Fruit fly (Drosophila melanogaster) whole organism, embryonic: ENCODE data around the gene CG6891.

Experiments used
- CG10543 ChIP-seq: fragments of 200-800 bp; sonication (Bioruptor generic); optimal IDR thresholded peaks from 3 replicates; lab custom pipeline; 2017; ENCODE audit warnings: missing biosample characterization, mild to moderate bottlenecking, missing genetic modification characterization, moderate library complexity
- CG9215 ChIP-seq: fragments of 200-800 bp; sonication (Bioruptor generic); IDR thresholded peaks from 2 replicates; pipeline ENCODE4 v1.3.6; 2022; ENCODE audit warnings: missing biosample characterization, missing genetic modification characterization
- Ets65A ChIP-seq: fragments of 200-800 bp; sonication (Bioruptor generic); peaks from one replicate; lab custom pipeline; 2016; ENCODE audit warnings: missing biosample characterization, missing genetic modification characterization
- Fer3 ChIP-seq: fragments of 200-800 bp; sonication (Bioruptor generic); optimal IDR thresholded peaks from 2 replicates; lab custom pipeline; 2018; ENCODE audit warnings: missing biosample characterization, mild to moderate bottlenecking, missing genetic modification characterization, moderate library complexity
- HmgD ChIP-seq: fragments of 200-800 bp; sonication (Bioruptor generic); optimal IDR thresholded peaks from 3 replicates; lab custom pipeline; 2016; ENCODE audit warnings: missing biosample characterization, missing genetic modification characterization
- HmgZ ChIP-seq: fragments of 200-800 bp; sonication (Bioruptor generic); optimal IDR thresholded peaks from 2 replicates; lab custom pipeline; 2018; ENCODE audit warnings: missing biosample characterization, mild to moderate bottlenecking, missing genetic modification characterization
- Ravus ChIP-seq: fragments of 200-800 bp; sonication (Bioruptor generic); IDR thresholded peaks from 2 replicates; pipeline ENCODE4 v1.3.6; 2022; ENCODE audit warnings: missing biosample characterization, missing genetic modification characterization
- Side ChIP-seq: fragments of 200-800 bp; sonication (Bioruptor generic); optimal IDR thresholded peaks from 2 replicates; lab custom pipeline; 2016; ENCODE audit warnings: missing biosample characterization, missing genetic modification characterization
- grau ChIP-seq: fragments of 200-800 bp; optimal IDR thresholded peaks from 3 replicates; lab custom pipeline; 2019; ENCODE audit warnings: missing biosample characterization, mild to moderate bottlenecking, missing genetic modification characterization, moderate library complexity
- lola ChIP-seq, 3 experiments: fragments of >200 bp in 2 of 3; fragments of 200-800 bp in 1 of 3; sonication (Bioruptor generic) in 1 of 3; optimal IDR thresholded peaks; 2 replicates each; lab custom pipeline; 2017 to 2019; ENCODE audit warnings: missing biosample characterization in 3 of 3, missing genetic modification characterization in 3 of 3, mild to moderate bottlenecking in 1 of 3, moderate library complexity in 1 of 3
- slp2 ChIP-seq: fragments of 200-800 bp; sonication (Bioruptor generic); optimal IDR thresholded peaks from 2 replicates; lab custom pipeline; 2016; ENCODE audit warnings: missing biosample characterization, missing genetic modification characterization

DNA sequence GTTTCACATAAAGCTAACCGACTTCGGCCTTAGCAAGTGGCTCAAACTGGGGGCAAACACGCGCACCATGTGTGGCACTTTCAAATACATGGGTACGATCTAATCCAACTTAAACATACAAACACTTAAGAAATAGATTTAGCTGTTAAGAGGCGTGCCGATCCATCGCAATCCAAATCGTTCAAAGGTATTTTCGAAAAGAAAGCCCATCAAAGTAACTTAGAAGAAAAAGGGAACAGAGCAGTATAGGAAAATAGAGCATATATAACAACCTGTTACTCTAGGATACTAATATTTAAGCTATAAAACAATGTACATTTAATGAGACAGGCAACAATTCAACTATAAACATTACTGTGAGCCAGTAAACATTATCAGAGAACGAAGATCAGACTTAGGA, 16.3 kb downstream of the CG6891 start, which contains the start of gene Atg101:
- TF ChIP-seq CG10543 (GFP tag; lab: Kevin White, UChicago) (no peak), Side (GFP tag; lab: Kevin White, UChicago) (no peak), HmgD (GFP tag; lab: Kevin White, UChicago) (no peak), CG9215 (GFP tag; lab: Robert Waterston, UW) (no peak), HmgZ (tag; lab: Kevin White, UChicago) (no peak), Fer3 (tag; lab: Kevin White, UChicago) (no peak), slp2 (GFP tag; lab: Kevin White, UChicago) (no peak), Ravus (no peak), Ets65A (GFP tag; lab: Kevin White, UChicago) (no peak), grau (tag; lab: Kevin White, UChicago) (no peak), lola (GFP tag; optimal IDR thresholded peaks at IDR 0.05; lab: Kevin White, UChicago) (no peak)
